Worm (Caenorhabditis elegans) whole organism, L4/young adult: ENCODE results near the gene npr-10.

Experiments used
- W03F9.2 ChIP-seq: fragments of 150-350 bp; optimal IDR thresholded peaks from 2 replicates; lab custom pipeline; 2014; ENCODE audit warnings: missing biosample characterization, missing genetic modification characterization
- him-1 ChIP-seq: sonication (generic microtip); optimal IDR thresholded peaks from 2 replicates; lab custom pipeline; 2016; ENCODE audit warnings: missing genotype, missing genetic modification reagents, missing genetic modification characterization, missing compliant biosample characterization

DNA sequence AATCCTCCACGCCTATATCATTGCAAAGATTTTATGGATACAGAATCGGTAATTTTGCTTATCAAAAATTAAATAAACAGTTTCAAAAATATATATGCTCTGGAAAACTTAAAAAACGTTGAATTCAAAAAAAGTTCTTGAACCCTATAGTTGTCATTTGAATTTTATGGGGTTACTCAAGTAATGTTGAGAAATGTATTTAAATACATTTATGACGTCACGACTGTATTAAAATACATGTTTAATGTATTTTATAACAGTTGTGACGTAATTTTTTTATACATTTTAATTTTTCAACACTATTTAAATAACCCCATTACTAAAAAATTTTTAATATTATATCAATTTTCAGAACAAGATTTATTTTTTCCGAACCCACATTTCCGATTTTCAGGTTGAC lies 36.3 kb downstream of the npr-10 start:
- TF ChIP-seq him-1 (tag; lab: Kevin White, UChicago) (no peak), W03F9.2 (tag; lab: Kevin White, UChicago) (no peak)
